Worm (Caenorhabditis elegans) whole organism, L4/young adult: ENCODE results near the gene Y49F6C.2.

ENCODE experiments used
- W03F9.2 ChIP-seq: fragments of 150-350 bp; optimal IDR thresholded peaks from 2 replicates; lab custom pipeline; 2014; ENCODE audit warnings: missing biosample characterization, missing genetic modification characterization
- dao-5 ChIP-seq: sonication (generic microtip); optimal IDR thresholded peaks from 2 replicates; lab custom pipeline; 2016; ENCODE audit warnings: missing genotype, missing genetic modification characterization, moderate library complexity, missing compliant biosample characterization
- him-1 ChIP-seq: sonication (generic microtip); optimal IDR thresholded peaks from 2 replicates; lab custom pipeline; 2016; ENCODE audit warnings: missing genotype, missing genetic modification reagents, missing genetic modification characterization, missing compliant biosample characterization

Gene Y49F6C.2

DNA sequence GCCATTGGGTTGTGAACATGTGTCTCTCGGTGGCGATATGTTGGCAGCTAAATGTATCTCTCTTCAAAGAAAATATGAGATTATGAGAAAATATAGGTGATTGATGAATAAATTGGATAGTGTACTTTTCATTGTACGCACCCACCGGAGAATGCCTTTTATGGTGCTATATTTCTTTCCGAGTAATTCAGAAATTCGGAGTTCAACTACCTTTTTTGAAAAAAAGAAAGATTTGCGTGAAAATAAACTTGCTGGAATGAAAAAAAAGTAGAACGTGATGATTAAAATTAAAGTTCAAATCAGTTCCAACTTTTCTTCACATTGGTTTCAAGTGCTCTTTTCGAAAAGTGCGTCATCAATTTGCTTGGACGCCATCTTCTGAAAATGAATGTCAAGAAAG is 25.2 kb downstream of the Y49F6C.2 start, which contains the start of gene nep-8:
Gene nep-8 (plus strand): TSS at position 301 of the 400 bp plus-strand sequence.
- TF ChIP-seq dao-5 (tag; lab: Kevin White, UChicago) (no peak), him-1 (tag; lab: Kevin White, UChicago) (no peak)

DNA sequence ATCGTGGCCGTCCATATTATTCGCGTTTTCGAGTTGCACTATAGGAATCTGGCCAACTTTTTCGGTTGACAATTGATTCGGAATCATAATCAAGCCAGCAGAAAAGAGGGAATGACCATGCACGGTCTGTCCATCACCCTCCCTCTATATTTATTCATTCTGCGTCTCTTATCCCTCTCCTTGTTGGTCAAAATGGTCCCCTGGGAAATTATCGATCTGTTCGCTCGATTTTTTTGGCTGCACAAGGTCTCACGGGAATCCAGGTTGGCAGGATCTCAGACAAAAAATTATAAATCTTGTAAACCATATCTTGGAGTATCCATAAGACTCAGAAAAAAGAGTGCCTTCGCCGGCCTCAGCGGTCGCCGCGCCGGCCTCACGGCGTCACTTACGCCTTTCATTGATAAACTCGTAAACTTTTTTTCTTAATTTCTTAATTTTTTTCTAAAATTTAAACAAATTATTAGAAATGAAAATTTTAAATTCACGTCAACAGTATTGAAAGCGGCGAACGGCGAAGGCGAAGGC is 36.1 kb downstream of the Y49F6C.2 start, which contains the start of the genes F18A12.7 and F18A12.2:
Gene F18A12.7 (minus strand): TSS at position 101 of the 528 bp plus-strand sequence.
Gene F18A12.2 (plus strand): TSS at position 478 of the 528 bp plus-strand sequence.
- no peak for TF ChIP-seq him-1 (tag; lab: Kevin White, UChicago)
- no peak for TF ChIP-seq dao-5 (tag; lab: Kevin White, UChicago)
- no peak for TF ChIP-seq W03F9.2 (tag; lab: Kevin White, UChicago)

- TF ChIP-seq him-1 (tag; lab: Kevin White, UChicago) (no peak), W03F9.2 (tag; lab: Kevin White, UChicago) (no peak), dao-5 (tag; lab: Kevin White, UChicago) (no peak)
These were observed 38.2 kb downstream of the Y49F6C.2 start, which contains the start of gene nep-6 for ce11 chrII:3416528-3416927. nep-6 (plus strand) TSS chrII:3416828.

ce11 chrII:3422938-3423337 is 44.6 kb downstream of the Y49F6C.2 start:
- TF ChIP-seq dao-5 (tag; lab: Kevin White, UChicago) = no peak
- TF ChIP-seq him-1 (tag; lab: Kevin White, UChicago) = no peak
- no peak for TF ChIP-seq W03F9.2 (tag; lab: Kevin White, UChicago)

ce11 chrII:3425433-3425832 is 47.1 kb downstream of the Y49F6C.2 start, which contains the start of gene nep-11:
nep-11 (minus strand) TSS chrII:3425533.
- TF ChIP-seq him-1 (tag; lab: Kevin White, UChicago) (no peak), W03F9.2 (tag; lab: Kevin White, UChicago) (no peak), dao-5 (tag; lab: Kevin White, UChicago) (no peak)

DNA sequence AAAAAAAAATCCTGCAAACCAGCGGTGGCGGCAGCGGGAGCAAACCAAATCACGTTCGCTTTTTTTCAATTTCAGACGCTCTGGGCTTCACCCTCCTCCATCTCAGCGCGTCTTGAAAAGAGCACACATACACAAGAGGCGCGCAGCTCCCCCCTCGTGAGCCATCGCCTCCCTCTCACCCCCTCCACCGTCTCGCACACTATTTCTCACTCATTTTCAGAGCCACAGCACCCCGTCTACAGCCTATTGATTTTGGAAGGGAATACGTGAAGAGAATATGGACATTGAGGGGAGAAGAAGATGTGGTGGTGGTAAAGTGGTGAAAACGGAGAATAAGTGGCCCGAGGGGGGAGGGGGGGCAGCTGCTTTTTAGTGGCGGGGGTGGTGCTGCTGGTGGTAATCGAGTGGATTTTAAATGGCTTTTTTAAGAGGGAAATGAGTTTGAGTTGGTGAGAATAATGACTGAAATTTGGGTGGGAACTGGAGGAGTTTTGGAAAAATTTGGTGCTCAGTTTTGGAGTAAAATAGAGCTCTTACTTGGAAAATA is 49.9 kb downstream of the Y49F6C.2 start:
- TF ChIP-seq W03F9.2 (tag; lab: Kevin White, UChicago) = no peak
- peak; percentile 84 for TF ChIP-seq him-1 (tag; lab: Kevin White, UChicago)
